Worm (Caenorhabditis elegans): ENCODE data around the gene R09H10.2.
A peak's percentile ranks its signal among the peaks of the same experiment; 100 is the strongest.

Gene R09H10.2

ce11 chrIV:10576624-10577023 lies 26.1 kb upstream of the R09H10.2 start:
- no peak for TF ChIP-seq mep-1 (tag; optimal IDR thresholded peaks at IDR 0.05)
- TF ChIP-seq nhr-237 (tag; optimal IDR thresholded peaks at IDR 0.05), result no peak
- TF ChIP-seq ceh-43 (GFP tag; optimal IDR thresholded peaks at IDR 0.05), result no peak
- TF ChIP-seq pha-4 (tag; optimal IDR thresholded peaks at IDR 0.05), result no peak
- no peak for TF ChIP-seq M03D4.4 (tag; optimal IDR thresholded peaks at IDR 0.05)
- TF ChIP-seq nhr-76 (tag; optimal IDR thresholded peaks at IDR 0.05), result no peak
- no peak for TF ChIP-seq drap-1 (GFP tag; optimal IDR thresholded peaks at IDR 0.05)
- TF ChIP-seq hlh-1 (tag; optimal IDR thresholded peaks at IDR 0.05), result no peak
- TF ChIP-seq unc-120 (tag; optimal IDR thresholded peaks at IDR 0.05; ENCODE audit: poor library complexity, severe bottlenecking), result no peak
- no peak for TF ChIP-seq lsy-2 (tag; optimal IDR thresholded peaks at IDR 0.05)
- TF ChIP-seq elt-1 (tag; optimal IDR thresholded peaks at IDR 0.05; ENCODE audit: borderline replicate concordance, insufficient read depth), result peak; percentile 27
- no peak for TF ChIP-seq unc-62 (GFP tag; optimal IDR thresholded peaks at IDR 0.05)
- no peak for TF ChIP-seq ztf-11 (tag; optimal IDR thresholded peaks at IDR 0.05)
- peak; percentile 72 for TF ChIP-seq ham-2 (GFP tag; optimal IDR thresholded peaks at IDR 0.05)
- no peak for TF ChIP-seq sem-2 (GFP tag; optimal IDR thresholded peaks at IDR 0.05)
- no peak for TF ChIP-seq ceh-83 (GFP tag; optimal IDR thresholded peaks at IDR 0.05)
- TF ChIP-seq elt-3 (tag; optimal IDR thresholded peaks at IDR 0.05), result peak; percentile 31
- TF ChIP-seq sptf-1 (tag; optimal IDR thresholded peaks at IDR 0.05), result no peak
- no peak for TF ChIP-seq unc-39 (tag; optimal IDR thresholded peaks at IDR 0.05)
- no peak for TF ChIP-seq nhr-28 (tag; optimal IDR thresholded peaks at IDR 0.05)
- TF ChIP-seq ceh-39 (tag; optimal IDR thresholded peaks at IDR 0.05), result no peak

ce11 chrIV:10577600-10577999 lies 25.1 kb upstream of the R09H10.2 start:
- TF ChIP-seq ceh-83 (GFP tag; optimal IDR thresholded peaks at IDR 0.05) (no peak), pha-4 (tag; optimal IDR thresholded peaks at IDR 0.05) (no peak), ceh-39 (tag; optimal IDR thresholded peaks at IDR 0.05) (no peak), nhr-28 (tag; optimal IDR thresholded peaks at IDR 0.05) (no peak), snpc-4 (tag; optimal IDR thresholded peaks at IDR 0.05) (no peak)

ce11 chrIV:10578367-10578766 lies 24.4 kb upstream of the R09H10.2 start, which contains the start of gene lgc-43:
lgc-43 (plus strand) TSS chrIV:10578667.
- TF ChIP-seq ces-1 (GFP tag; optimal IDR thresholded peaks at IDR 0.05), result peak; percentile 5
- no peak for TF ChIP-seq ceh-83 (GFP tag; optimal IDR thresholded peaks at IDR 0.05)

ce11 chrIV:10584237-10584636 lies 18.5 kb upstream of the R09H10.2 start, which contains the start of gene oac-8:
oac-8 (plus strand) TSS chrIV:10584537.
- TF ChIP-seq snpc-4 (tag; optimal IDR thresholded peaks at IDR 0.05) (no peak), nhr-12 (tag; optimal IDR thresholded peaks at IDR 0.05) (no peak), unc-120 (tag; optimal IDR thresholded peaks at IDR 0.05; ENCODE audit: poor library complexity, severe bottlenecking) (no peak), flh-1 (GFP tag; optimal IDR thresholded peaks at IDR 0.05) (no peak), nhr-28 (tag; optimal IDR thresholded peaks at IDR 0.05) (no peak), blmp-1 (tag; optimal IDR thresholded peaks at IDR 0.05) (no peak), tbx-8 (GFP tag; optimal IDR thresholded peaks at IDR 0.05) (no peak), elt-3 (tag; optimal IDR thresholded peaks at IDR 0.05) (no peak), cnd-1 (tag; optimal IDR thresholded peaks at IDR 0.05) (no peak), unc-62 (GFP tag; optimal IDR thresholded peaks at IDR 0.05) (no peak), hlh-1 (tag; optimal IDR thresholded peaks at IDR 0.05) (no peak), ceh-39 (tag; optimal IDR thresholded peaks at IDR 0.05) (no peak)

- no peak for TF ChIP-seq M03D4.4 (tag; optimal IDR thresholded peaks at IDR 0.05)
- TF ChIP-seq cnd-1 (tag; optimal IDR thresholded peaks at IDR 0.05), result no peak
- TF ChIP-seq ceh-43 (GFP tag; optimal IDR thresholded peaks at IDR 0.05), result no peak
- no peak for TF ChIP-seq ceh-39 (tag; optimal IDR thresholded peaks at IDR 0.05)
Observed at ce11 chrIV:10589072-10589471, 13.7 kb upstream of the R09H10.2 start, which contains the start of gene C43F9.4. C43F9.4 (minus strand) TSS chrIV:10589172.

ce11 chrIV:10590649-10591048 lies 12.1 kb upstream of the R09H10.2 start, which contains the start of the genes C43F9.5 and nkb-2:
C43F9.5 (minus strand) TSS chrIV:10590749.
nkb-2 (plus strand) TSS chrIV:10590925.
- TF ChIP-seq ceh-43 (GFP tag; optimal IDR thresholded peaks at IDR 0.05) (no peak), lsy-2 (tag; optimal IDR thresholded peaks at IDR 0.05) (no peak), ztf-11 (tag; optimal IDR thresholded peaks at IDR 0.05) (no peak), drap-1 (GFP tag; optimal IDR thresholded peaks at IDR 0.05) (no peak), blmp-1 (tag; optimal IDR thresholded peaks at IDR 0.05) (no peak), M03D4.4 (tag; optimal IDR thresholded peaks at IDR 0.05) (no peak), pha-4 (tag; optimal IDR thresholded peaks at IDR 0.05) (no peak), elt-1 (tag; optimal IDR thresholded peaks at IDR 0.05; ENCODE audit: borderline replicate concordance, insufficient read depth) (no peak), unc-62 (GFP tag; optimal IDR thresholded peaks at IDR 0.05) (no peak), nhr-2 (tag; optimal IDR thresholded peaks at IDR 0.05) (no peak), lin-13 (tag; optimal IDR thresholded peaks at IDR 0.05) (no peak)
